Worm (Caenorhabditis elegans): ENCODE results near the gene srh-18.

DNA sequence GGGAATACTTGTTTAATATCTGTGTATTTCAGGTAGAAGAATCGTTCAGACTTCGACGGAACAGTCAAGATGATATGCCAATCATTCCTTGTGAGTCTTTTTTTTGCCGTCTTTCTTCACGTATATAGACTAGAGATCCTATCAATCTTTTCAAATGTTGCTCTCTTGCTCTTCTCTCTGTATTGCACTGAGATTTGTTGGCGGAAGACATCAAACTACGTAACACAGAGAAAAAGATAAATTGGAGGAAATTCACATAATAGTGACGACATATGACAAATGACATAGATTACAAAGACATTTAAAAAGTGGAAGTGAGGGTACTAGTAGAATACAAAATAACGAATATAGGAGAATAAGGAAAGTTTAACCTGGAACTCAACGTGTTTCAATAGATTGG, 33.5 kb downstream of the srh-18 start:
- TF ChIP-seq snpc-4 (tag; optimal IDR thresholded peaks at IDR 0.05): no peak
- TF ChIP-seq mep-1 (tag; optimal IDR thresholded peaks at IDR 0.05): no peak
- TF ChIP-seq lsy-2 (tag; optimal IDR thresholded peaks at IDR 0.05): no peak
- TF ChIP-seq nhr-2 (tag; optimal IDR thresholded peaks at IDR 0.05): no peak
- no peak for TF ChIP-seq lin-13 (tag; optimal IDR thresholded peaks at IDR 0.05)
- TF ChIP-seq hlh-1 (tag; optimal IDR thresholded peaks at IDR 0.05): no peak
